Fruit fly (Drosophila melanogaster): ENCODE data around the gene CG14957.

CG14957 gene

DNA sequence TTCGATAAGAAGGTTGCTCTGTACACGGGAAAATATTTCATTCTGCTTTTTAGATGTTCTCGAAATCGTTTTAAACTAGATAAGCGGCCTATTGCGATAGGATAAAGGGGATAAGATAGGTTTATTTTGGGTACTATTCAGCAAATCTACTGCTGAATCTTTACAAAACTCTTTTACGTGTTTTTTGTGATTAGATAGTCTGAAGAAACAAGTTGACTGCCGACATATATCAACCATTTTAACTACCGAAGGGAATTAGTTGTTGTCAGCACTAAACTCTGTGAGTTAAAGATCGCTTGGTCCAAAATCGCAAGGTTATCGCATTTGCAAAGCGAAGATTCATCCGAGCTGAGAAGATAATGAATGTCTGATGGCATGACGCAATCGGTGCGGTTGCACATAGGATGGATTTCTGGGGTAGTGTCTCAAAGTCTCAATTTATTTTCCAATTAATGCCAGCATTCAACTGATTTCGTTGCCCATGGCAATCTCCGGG is 21.1 kb upstream of the CG14957 start, which contains the start of gene Asciz:
Gene Asciz, minus strand, starts transcription at position 51 of the 496 bp plus-strand sequence.
- no peak for TF ChIP-seq CG17801 (GFP tag; optimal IDR thresholded peaks at IDR 0.05; ENCODE audit: partially characterized antibody)

DNA sequence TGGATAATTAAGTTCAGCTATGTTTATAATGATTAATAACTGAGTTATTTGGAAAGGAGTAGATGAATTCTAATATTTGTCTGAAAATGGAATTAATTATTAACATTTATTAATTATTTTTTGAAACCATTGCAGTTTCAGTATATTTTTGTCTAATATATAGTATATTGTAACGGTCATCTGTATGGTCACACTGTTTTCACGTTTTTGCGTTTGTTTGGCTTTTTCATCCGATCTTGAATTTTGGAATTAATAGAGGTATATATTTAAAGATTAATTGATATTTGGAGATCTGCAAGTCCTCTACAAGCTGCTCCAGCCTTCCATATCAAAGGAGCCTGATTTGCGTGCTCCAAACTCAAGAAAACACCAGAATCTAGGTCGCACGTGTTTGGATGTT is 18.3 kb upstream of the CG14957 start, which contains the start of the genes CG32278 and CG32281:
Gene CG32278, plus strand, starts transcription at position 180 of the 400 bp plus-strand sequence.
Gene CG32281, plus strand, starts transcription at position 269 of the 400 bp plus-strand sequence.
- no peak for TF ChIP-seq CG17801 (GFP tag; optimal IDR thresholded peaks at IDR 0.05; ENCODE audit: partially characterized antibody)

DNA sequence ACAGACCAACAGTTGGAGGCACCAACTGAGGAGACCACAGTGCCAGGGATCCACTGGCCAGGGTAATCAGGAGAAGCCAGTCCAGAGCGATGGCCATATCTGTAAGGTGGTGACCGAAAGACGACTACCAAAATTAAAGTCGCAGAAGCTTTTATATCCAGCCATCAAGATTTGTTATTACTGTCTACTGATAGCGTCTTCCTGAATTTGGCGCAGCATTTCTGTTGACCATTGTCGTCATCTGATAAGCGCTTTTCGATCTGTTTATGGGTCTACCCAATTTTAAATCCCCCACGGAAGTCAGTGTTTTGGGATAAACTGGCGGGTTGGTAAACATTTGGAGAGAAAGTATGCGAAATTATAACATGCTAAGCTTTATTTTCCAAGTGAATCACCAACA is 14.9 kb upstream of the CG14957 start, which contains the start of gene CG14963:
Gene CG14963, minus strand, starts transcription at position 101 of the 400 bp plus-strand sequence.
- no peak for TF ChIP-seq CG17801 (GFP tag; optimal IDR thresholded peaks at IDR 0.05; ENCODE audit: partially characterized antibody)

DNA sequence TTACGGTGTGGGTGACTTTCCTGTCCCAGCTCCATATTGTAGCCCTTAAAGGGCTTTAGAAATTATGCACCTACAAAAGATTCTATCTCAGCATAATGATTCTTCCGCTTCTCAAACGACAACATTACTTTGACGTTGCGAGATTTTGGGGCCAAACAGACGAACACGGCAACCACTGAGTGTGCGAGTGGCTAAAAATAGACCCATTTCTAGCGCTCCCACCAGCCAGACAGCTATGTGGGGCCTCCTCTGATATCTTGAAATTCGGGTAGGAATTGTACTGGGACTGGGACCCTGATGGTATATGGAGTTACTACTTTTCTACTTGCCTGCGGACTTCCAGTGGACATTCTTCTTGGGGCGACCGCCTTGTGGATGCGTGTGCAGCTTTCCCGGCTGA is 9.5 kb upstream of the CG14957 start:
- TF ChIP-seq CG17801 (GFP tag; optimal IDR thresholded peaks at IDR 0.05; ENCODE audit: partially characterized antibody), result no peak

DNA sequence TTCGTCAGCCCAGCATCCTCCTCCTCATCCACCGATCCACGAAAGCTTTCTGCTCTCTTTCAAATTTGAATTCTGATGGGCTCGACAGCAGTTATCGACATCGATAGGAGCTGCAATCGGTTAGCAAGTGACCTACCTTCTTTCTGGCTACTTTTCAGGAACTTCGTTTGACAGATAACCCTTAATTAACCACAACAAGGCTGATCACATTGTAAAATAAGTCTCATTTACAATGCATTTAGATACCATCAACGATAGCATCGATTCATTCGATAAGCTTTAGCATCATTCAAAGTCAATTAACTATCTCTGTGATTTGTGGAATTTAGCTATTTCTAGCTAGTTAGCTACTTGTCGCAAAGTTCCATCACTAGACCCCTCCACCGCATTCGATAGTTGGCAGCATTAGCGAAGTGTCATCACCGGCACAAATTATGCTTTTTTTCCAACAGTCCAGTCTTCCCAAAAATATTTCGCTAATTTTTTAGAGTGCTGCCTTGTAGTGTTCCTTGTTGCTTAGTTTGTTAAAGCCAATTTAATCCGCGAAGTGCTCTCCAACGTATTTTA is 8.8 kb upstream of the CG14957 start, which contains the start of the genes MnM and Girdin:
Gene MnM, minus strand, starts transcription at position 51 of the 567 bp plus-strand sequence.
Gene Girdin, plus strand, starts transcription at position 401 of the 567 bp plus-strand sequence.
- TF ChIP-seq CG17801 (GFP tag; optimal IDR thresholded peaks at IDR 0.05; ENCODE audit: partially characterized antibody), result no peak

DNA sequence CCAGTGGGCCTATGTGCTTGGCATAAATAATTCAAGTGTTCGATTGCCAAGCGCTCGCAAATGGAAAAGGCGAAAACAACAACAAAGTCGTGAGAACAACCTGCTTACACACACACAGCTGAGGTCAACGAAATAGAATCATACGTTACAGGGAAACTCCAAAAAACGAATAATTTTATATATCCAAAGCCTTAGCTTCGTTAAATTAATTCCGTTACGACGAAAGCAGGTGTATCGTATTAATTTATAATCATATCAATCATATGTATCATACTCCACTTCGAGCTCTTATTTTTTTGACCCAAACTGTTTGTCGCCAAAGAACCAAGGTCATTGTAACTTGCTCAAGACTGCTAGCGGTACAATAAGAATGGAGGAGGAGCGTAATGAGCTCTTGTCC is 7.9 kb upstream of the CG14957 start:
- TF ChIP-seq CG17801 (GFP tag; optimal IDR thresholded peaks at IDR 0.05; ENCODE audit: partially characterized antibody), result peak; percentile 92

DNA sequence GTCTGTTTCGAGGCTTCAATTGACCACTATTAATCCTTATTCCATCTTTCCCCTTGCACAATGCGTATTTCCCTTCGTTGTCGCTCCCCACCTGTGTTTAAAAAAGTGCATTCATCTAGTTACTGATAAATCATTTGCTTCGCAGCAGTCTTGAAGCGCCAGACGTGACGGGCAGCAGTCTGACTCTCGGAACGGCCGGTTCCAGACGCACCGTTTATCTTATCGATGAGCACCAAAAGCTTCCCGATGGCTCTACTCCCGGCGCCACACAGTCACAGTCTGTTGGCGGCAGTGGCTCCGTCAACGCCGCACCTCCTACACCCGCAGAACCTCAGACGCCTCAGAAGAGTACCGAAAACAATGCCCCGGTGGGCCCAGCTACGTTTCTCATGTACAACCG is 3.3 kb upstream of the CG14957 start, which contains the start of gene CG42494:
Gene CG42494, plus strand, starts transcription at position 301 of the 400 bp plus-strand sequence.
- no peak for TF ChIP-seq CG17801 (GFP tag; optimal IDR thresholded peaks at IDR 0.05; ENCODE audit: partially characterized antibody)

DNA sequence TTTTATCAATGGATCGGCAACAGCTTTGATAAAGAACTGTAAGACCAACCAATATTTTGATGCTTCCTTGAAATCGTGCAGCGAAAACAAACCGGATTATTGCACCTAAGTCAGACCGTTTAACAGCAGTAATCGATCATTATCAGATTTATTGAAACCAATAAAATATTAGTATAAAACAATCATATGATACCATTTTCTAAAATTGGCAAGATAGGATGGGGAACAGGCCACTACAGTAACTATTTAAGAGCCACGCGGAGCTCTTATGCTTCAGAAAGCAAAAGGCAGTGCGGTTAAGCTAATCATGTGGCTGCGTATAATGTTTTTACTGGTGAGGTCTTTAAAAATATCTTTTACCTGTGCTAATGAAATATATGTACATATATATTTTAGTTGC is 999 bp upstream of the CG14957 start, which contains the start of gene CG32284:
Gene CG32284, plus strand, starts transcription at position 301 of the 400 bp plus-strand sequence.
- TF ChIP-seq CG17801 (GFP tag; optimal IDR thresholded peaks at IDR 0.05; ENCODE audit: partially characterized antibody), result no peak

DNA sequence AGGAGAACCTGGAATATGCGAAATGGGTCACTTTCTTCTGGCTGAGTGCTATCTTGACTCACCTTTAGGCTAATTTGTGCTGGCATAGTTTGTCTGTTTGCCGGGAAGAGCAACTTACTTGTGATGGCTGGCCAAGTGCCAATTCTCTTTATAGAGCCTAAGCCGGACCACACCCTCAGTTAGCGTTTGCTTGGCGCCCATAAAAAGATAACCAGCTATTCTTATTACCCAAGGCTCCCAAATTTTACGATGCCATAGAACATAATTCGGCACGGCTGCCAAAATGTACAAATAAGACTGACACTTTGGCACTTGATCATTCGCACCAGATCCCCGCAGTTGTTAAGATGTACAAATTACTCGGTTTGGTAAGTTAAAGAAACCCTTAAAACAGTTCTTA is 2.3 kb downstream of the CG14957 start, which contains the start of the genes CG42525 and CG14958:
Gene CG42525, minus strand, starts transcription at position 101 of the 400 bp plus-strand sequence.
Gene CG14958, plus strand, starts transcription at position 332 of the 400 bp plus-strand sequence.
- TF ChIP-seq CG17801 (GFP tag; optimal IDR thresholded peaks at IDR 0.05; ENCODE audit: partially characterized antibody), result no peak

DNA sequence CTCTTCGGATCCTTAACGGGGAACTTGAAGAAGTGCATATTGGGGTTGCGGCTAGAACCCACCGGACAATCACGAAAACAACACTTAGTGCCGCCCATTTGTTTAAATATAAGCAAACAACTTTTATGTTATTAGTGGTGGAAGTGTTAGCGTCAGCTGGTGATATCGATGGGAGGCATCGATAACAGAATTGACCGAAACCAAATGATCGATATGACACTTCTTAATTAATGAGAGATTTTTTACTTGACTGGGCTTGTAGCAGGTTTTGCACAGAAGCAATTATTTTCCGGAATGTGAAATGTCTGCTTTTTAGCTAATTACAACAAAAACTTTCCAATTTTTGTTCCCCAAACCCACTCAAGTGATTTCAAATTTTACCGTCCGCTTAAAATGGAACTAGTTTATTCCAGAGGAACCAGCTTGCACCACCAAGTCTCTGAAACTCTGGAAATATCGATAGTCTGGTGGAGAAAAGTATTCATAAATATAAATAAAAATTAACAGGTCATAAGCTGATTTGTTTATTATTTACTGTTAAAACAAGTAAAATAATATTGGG is 5.1 kb downstream of the CG14957 start, which contains the start of gene CG14965:
Gene CG14965, minus strand, starts transcription at position 159 of the 562 bp plus-strand sequence.
- TF ChIP-seq CG17801 (GFP tag; optimal IDR thresholded peaks at IDR 0.05; ENCODE audit: partially characterized antibody), result no peak

DNA sequence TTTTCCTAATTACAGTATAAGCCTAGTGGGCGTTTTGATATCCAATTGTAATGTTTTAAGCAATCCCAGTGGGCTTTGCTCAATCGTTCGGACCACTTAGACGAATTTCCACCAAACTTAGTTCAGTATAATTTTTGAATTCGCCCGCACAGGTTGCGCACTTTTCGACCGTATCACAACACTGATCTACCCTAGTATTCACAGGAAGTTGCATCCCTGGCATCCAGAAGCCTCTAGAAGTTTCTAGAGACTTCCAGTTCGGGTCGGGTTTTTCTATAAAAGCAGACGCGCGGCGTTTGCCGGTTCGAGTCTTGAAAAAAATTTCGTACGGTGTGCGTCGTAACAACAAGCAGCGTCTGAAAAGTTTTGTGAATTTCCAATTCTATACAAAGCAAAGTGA is 5.5 kb downstream of the CG14957 start, which contains the start of gene Hsp83:
Gene Hsp83, plus strand, starts transcription at position 58 of the 400 bp plus-strand sequence.
- peak; percentile 98 for TF ChIP-seq CG17801 (GFP tag; optimal IDR thresholded peaks at IDR 0.05; ENCODE audit: partially characterized antibody)

DNA sequence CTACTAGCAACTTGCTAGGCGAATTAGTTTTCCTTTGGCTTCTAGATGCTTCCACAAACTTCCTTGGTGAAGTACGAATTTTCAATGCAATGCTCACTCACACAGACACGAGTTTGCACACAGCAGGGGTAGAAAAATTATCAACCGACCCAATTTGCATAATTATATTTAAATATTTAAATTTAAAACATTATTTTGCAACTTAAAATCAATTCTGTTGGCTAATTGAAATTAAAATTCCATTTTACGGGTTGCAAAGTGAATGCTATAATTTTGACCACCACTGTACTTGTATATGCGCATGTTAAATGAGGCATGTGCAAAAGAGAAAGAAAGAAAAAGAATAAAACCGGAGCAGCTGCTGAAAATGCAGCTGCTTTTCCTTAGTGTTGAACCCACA is 6.7 kb downstream of the CG14957 start:
- peak; percentile 86 for TF ChIP-seq CG17801 (GFP tag; optimal IDR thresholded peaks at IDR 0.05; ENCODE audit: partially characterized antibody)

DNA sequence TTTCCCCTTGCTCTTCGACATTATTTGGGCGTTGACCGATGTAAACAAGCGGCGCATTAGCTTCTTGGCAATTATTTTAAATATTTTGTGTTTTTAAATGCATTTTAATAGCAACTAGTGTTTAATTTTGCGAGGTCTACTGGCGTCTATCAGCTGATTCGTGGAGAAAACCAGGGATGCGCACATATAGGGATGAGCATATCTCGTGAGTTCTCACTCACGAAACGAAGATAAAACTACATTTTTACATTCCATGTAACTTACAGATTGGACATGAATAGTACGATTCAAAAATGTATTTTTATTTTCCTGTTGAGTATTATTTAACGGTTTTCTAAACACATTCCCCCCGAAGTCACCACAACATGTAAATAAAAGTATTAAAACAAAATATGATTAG is 10.1 kb downstream of the CG14957 start, which contains the start of gene CG14966:
Gene CG14966, minus strand, starts transcription at position 168 of the 400 bp plus-strand sequence.
- peak; percentile 58 for TF ChIP-seq CG17801 (GFP tag; optimal IDR thresholded peaks at IDR 0.05; ENCODE audit: partially characterized antibody)

DNA sequence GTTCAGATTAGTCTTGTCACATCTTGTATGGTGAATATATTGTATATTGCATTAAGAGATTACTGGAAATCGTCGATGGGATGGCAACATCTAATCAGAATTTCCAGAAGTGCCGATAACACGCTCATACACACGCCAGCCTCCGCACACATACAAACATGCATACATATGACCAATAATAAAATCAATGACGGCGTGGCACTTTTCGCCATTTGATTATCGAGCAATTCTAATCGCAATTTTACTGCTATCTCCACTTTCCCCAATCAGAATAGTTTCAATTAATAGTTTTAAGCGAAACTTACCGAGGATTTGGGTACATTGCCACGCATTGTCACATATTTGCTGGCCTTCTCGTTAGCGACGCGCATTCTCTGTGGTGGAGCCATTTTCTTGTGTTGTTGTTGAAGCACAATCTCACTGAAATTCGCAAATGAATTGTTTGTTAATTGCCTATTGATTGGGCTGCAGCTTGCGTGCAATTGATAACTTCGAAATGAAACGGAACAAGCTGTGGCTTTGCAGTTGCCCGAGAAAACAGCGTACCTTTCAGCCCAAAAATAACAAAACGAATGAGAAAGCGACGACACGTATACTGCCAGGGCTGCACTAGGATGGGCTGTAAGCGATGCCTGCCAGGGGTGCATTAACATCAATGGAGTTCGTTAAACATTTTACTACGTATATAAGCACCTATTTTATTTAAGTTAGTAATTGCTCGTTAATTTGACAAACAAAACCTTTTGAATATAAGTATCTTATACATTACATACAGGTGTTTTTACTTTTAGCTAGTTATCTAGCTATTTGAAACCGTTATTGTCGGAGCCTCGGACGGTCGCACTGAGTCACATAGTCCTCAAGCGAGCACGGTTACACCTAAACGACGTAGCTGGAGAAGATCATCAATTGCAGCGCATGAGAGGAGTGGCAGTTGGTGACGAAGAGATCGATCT is 11.4 kb downstream of the CG14957 start, which contains the start of the genes CG32276 and gry:
Gene CG32276, minus strand, starts transcription at position 601 of the 956 bp plus-strand sequence.
Gene gry, plus strand, starts transcription at position 644 of the 956 bp plus-strand sequence.
- peak; percentile 89 for TF ChIP-seq CG17801 (GFP tag; optimal IDR thresholded peaks at IDR 0.05; ENCODE audit: partially characterized antibody)

All from ovary, adult (tissue).